Worm (Caenorhabditis elegans) whole organism, L3 larva: Measurements from ENCODE around the gene srh-211.

ENCODE experiments used
- egl-27 ChIP-seq: sonication (generic microtip); optimal IDR thresholded peaks from 4 replicates; lab custom pipeline; 2017; ENCODE audit warnings: missing biosample characterization, missing genetic modification reagents, missing genetic modification characterization
- elt-2 ChIP-seq: sonication (generic microtip); optimal IDR thresholded peaks from 2 replicates; lab custom pipeline; 2016; ENCODE audit warnings: missing genetic modification reagents, mild to moderate bottlenecking, missing genetic modification characterization, missing compliant biosample characterization
- fkh-10 ChIP-seq: sonication (generic microtip); optimal IDR thresholded peaks from 2 replicates; lab custom pipeline; 2017; ENCODE audit warnings: missing biosample characterization, missing genetic modification reagents, missing genetic modification characterization
- jun-1 ChIP-seq: fragments of 150-350 bp; optimal IDR thresholded peaks from 2 replicates; lab custom pipeline; 2014; ENCODE audit warnings: missing biosample characterization, missing genetic modification reagents, missing genetic modification characterization
- lin-15B ChIP-seq: fragments of 150-350 bp; optimal IDR thresholded peaks from 2 replicates; lab custom pipeline; 2014; ENCODE audit warnings: missing biosample characterization, missing genetic modification characterization
- mdl-1 ChIP-seq: fragments of 150-350 bp; optimal IDR thresholded peaks from 2 replicates; lab custom pipeline; 2014; ENCODE audit warnings: missing biosample characterization, missing genetic modification characterization
- nhr-11 ChIP-seq: fragments of 150-350 bp; optimal IDR thresholded peaks from 2 replicates; lab custom pipeline; 2014; ENCODE audit warnings: missing biosample characterization, missing genetic modification characterization
- nhr-23 ChIP-seq: fragments of 150-350 bp; optimal IDR thresholded peaks from 2 replicates; lab custom pipeline; 2014; ENCODE audit warnings: missing biosample characterization, missing genetic modification reagents, missing genetic modification characterization
- nhr-28 ChIP-seq: fragments of 150-350 bp; optimal IDR thresholded peaks from 2 replicates; lab custom pipeline; 2014; ENCODE audit warnings: missing biosample characterization, missing genetic modification characterization
- snpc-4 ChIP-seq: fragments of 150-350 bp; optimal IDR thresholded peaks from 2 replicates; lab custom pipeline; 2014; ENCODE audit warnings: missing biosample characterization, missing genetic modification characterization
- unc-39 ChIP-seq: sonication (generic microtip); optimal IDR thresholded peaks from 4 replicates; lab custom pipeline; 2017; ENCODE audit warnings: missing biosample characterization, missing genetic modification characterization
- unc-62 ChIP-seq: fragments of 150-350 bp; sonication (generic microtip); optimal IDR thresholded peaks from 4 replicates; lab custom pipeline; 2014; ENCODE audit warnings: missing biosample characterization, missing genetic modification reagents, missing genetic modification characterization

DNA sequence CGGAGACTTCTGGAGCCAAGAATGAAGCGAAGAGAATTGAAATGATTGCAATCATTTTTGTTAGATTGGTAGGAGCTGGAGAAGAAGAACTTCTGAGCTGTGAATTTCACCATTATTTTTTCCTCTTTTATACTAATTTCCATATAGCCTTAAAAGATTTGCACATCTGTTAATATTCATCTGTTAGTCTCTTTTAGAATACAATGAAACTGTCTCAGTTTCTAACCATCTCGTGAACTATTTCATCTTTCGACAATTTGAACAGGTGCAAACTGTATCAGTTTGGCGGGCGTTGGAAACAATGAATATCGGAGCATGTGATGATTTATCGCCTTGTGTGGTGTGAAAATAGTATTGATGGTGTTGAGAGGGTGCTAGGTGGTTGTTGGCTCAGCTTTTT is 41.2 kb upstream of the srh-211 start, which contains the start of gene phat-5:
- no peak for TF ChIP-seq unc-39
- no peak for TF ChIP-seq fkh-10 (GFP tag; lab: Kevin White, UChicago)
- no peak for TF ChIP-seq lin-15B (tag; lab: Kevin White, UChicago)
- TF ChIP-seq unc-62 (GFP tag; lab: Kevin White, UChicago): no peak
- no peak for TF ChIP-seq egl-27 (tag; lab: Kevin White, UChicago)
- TF ChIP-seq elt-2: no peak
- TF ChIP-seq jun-1: no peak
- no peak for TF ChIP-seq nhr-28 (tag; lab: Kevin White, UChicago)
- no peak for TF ChIP-seq nhr-11 (tag; lab: Kevin White, UChicago)
- TF ChIP-seq snpc-4 (tag; lab: Kevin White, UChicago): no peak
- TF ChIP-seq nhr-23: no peak
- TF ChIP-seq mdl-1: no peak
